Worm (Caenorhabditis elegans) whole organism, late embryonic: ENCODE data around the gene irld-33.

ENCODE experiments used
- ama-1 ChIP-seq: fragments of 150-350 bp; optimal IDR thresholded peaks from 2 replicates; lab custom pipeline; 2014
- ceh-31 ChIP-seq: sonication (generic microtip); optimal IDR thresholded peaks from 2 replicates; lab custom pipeline; 2016; ENCODE audit warnings: missing genetic modification characterization, missing compliant biosample characterization
- ceh-48 ChIP-seq: sonication (generic microtip); optimal IDR thresholded peaks from 2 replicates; lab custom pipeline; 2016; ENCODE audit warnings: missing genetic modification characterization, inconsistent platforms, missing compliant biosample characterization
- ceh-9 ChIP-seq: sonication (generic microtip); optimal IDR thresholded peaks from 2 replicates; lab custom pipeline; 2016; ENCODE audit warnings: mild to moderate bottlenecking, missing genetic modification characterization, inconsistent platforms, missing compliant biosample characterization
- dmd-4 ChIP-seq: sonication (generic microtip); optimal IDR thresholded peaks from 2 replicates; lab custom pipeline; 2016; ENCODE audit warnings: borderline replicate concordance, missing genetic modification characterization, missing compliant biosample characterization
- elt-2 ChIP-seq: sonication (generic microtip); optimal IDR thresholded peaks from 2 replicates; lab custom pipeline; 2016; ENCODE audit warnings: missing genetic modification reagents, missing genetic modification characterization, missing compliant biosample characterization
- fkh-10 ChIP-seq: fragments of 150-350 bp; optimal IDR thresholded peaks from 2 replicates; lab custom pipeline; 2014; ENCODE audit warnings: missing biosample characterization, missing genetic modification reagents, missing genetic modification characterization
- hlh-30 ChIP-seq: sonication (generic microtip); optimal IDR thresholded peaks from 2 replicates; lab custom pipeline; 2017; ENCODE audit warnings: antibody characterized with exemption, missing genetic modification characterization, missing compliant biosample characterization; ENCODE audit not compliant: insufficient read depth
- pha-4 ChIP-seq: fragments of 150-350 bp; optimal IDR thresholded peaks from 2 replicates; lab custom pipeline; 2018; ENCODE audit warnings: missing biosample characterization, missing genetic modification reagents, missing genetic modification characterization
- pros-1 ChIP-seq: fragments of 150-350 bp; optimal IDR thresholded peaks from 2 replicates; lab custom pipeline; 2014; ENCODE audit warnings: missing biosample characterization, missing genetic modification reagents, missing genetic modification characterization
- unc-86 ChIP-seq: sonication (generic microtip); optimal IDR thresholded peaks from 2 replicates; lab custom pipeline; 2016; ENCODE audit warnings: missing genetic modification characterization, missing compliant biosample characterization

DNA sequence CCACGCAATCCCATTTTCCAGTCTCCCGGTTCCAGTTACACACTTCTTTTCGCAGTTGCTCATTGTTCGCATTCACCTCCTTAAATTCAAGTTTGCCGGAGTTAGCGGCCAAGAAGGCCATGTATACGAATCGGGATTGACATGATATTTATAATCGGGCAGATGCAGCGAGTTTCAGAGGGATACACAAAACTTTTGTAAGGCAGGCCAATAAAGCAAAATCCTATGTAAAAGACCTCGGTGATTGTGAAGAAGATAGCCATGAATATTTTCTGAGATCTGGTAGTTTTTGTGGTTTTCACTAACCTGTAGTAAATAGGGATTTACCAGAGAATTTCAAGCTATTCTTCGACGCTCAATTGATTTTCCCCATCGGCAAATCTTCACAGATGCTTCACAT is 27.9 kb downstream of the irld-33 start:
- no peak for TF ChIP-seq ama-1
- TF ChIP-seq pha-4 = no peak
- no peak for TF ChIP-seq elt-2 (tag; lab: Kevin White, UChicago)
- no peak for TF ChIP-seq unc-86 (tag; lab: Kevin White, UChicago)
- no peak for TF ChIP-seq dmd-4 (tag; lab: Kevin White, UChicago)
- TF ChIP-seq ceh-48 (tag; lab: Kevin White, UChicago) = no peak
- TF ChIP-seq ceh-31 (tag; lab: Kevin White, UChicago) = no peak
- TF ChIP-seq ceh-9 (tag; lab: Kevin White, UChicago) = no peak
- no peak for TF ChIP-seq hlh-30
- no peak for TF ChIP-seq fkh-10
- no peak for TF ChIP-seq pros-1 (tag; lab: Kevin White, UChicago)
